Fruit fly (Drosophila melanogaster) Kc167 (cell line): ENCODE results near the gene CG6511.

Experiments used
- Sin3A ChIP-seq: fragments of >200 bp; optimal IDR thresholded peaks from 2 replicates; lab custom pipeline; 2018; ENCODE audit warnings: missing external identifiers
- h ChIP-seq: fragments of >200 bp; optimal IDR thresholded peaks from 3 replicates; lab custom pipeline; 2018; ENCODE audit warnings: missing external identifiers
- insv ChIP-seq: fragments of >200 bp; optimal IDR thresholded peaks from 3 replicates; lab custom pipeline; 2018; ENCODE audit warnings: missing external identifiers
- psq ChIP-seq: fragments of >200 bp; optimal IDR thresholded peaks from 2 replicates; lab custom pipeline; 2017; ENCODE audit warnings: missing external identifiers
- ttk ChIP-seq: sonication (Bioruptor generic); optimal IDR thresholded peaks from 2 replicates; lab custom pipeline; 2017; ENCODE audit warnings: missing external identifiers

DNA sequence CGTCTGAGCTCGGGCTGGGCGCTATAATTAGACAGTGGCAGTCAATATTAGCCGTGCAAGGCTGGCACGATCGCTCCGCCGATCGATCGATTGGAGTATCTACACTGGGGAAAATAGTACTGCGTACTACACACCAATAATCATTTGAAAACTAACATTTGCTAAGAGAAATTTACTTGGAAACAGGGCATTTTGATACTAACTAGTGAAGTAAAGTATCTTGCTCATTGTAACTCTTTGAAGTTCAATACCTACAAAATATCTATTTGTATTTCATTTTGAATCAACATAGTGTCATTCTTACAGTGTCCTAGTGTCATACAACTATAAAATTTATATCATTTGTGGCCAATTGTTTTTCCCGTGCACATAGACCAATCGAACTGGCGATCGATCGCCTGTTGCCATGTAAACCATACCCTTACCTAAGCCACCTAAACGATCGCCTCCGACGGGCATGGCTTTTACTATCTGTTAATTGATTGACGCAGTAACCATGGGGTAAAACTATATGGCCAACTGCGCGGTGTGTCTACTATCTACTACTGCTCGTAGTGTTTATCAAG, 20.4 kb upstream of the CG6511 start:
- TF ChIP-seq h, result no peak
- no peak for TF ChIP-seq Sin3A (lab: Kevin White, UChicago)
- no peak for TF ChIP-seq psq (lab: Kevin White, UChicago)
- TF ChIP-seq insv (lab: Kevin White, UChicago), result no peak
- TF ChIP-seq ttk, result no peak
